Worm (Caenorhabditis elegans): Measurements from ENCODE around the gene set-6.

- TF ChIP-seq lin-15B (tag; optimal IDR thresholded peaks at IDR 0.05) (no peak), pqm-1 (tag; optimal IDR thresholded peaks at IDR 0.05) (no peak), Y116A8C.19 (tag; optimal IDR thresholded peaks at IDR 0.05; ENCODE audit: borderline replicate concordance) (no peak), mef-2 (tag; optimal IDR thresholded peaks at IDR 0.05) (no peak), unc-62 (GFP tag; optimal IDR thresholded peaks at IDR 0.05) (no peak), C16A3.4 (tag; optimal IDR thresholded peaks at IDR 0.05) (no peak), nhr-12 (tag; optimal IDR thresholded peaks at IDR 0.05) (no peak), egl-13 (tag; optimal IDR thresholded peaks at IDR 0.05) (no peak), sox-4 (tag; optimal IDR thresholded peaks at IDR 0.05) (no peak), zip-4 (GFP tag; optimal IDR thresholded peaks at IDR 0.05) (no peak)
Observed at ce11 chrX:11965163-11965562, 9.3 kb downstream of the set-6 start.

Data from whole organism, L1 larva.